Worm (Caenorhabditis elegans) whole organism, L4 larva: ENCODE measurements around the gene gpx-6.

ENCODE experiments used
- T20F7.1 ChIP-seq: fragments of 200-800 bp; sonication (Bioruptor generic); optimal IDR thresholded peaks from 2 replicates; lab custom pipeline; 2018; ENCODE audit warnings: mild to moderate bottlenecking, missing genetic modification characterization, missing compliant biosample characterization
- T26A8.4 ChIP-seq: fragments of 200-800 bp; sonication (Bioruptor generic); IDR thresholded peaks from 2 replicates; pipeline ENCODE4 v1.3.6; 2022; ENCODE audit warnings: missing genetic modification characterization, missing compliant biosample characterization
- ZK546.5 ChIP-seq, 2 experiments: sonication (generic microtip); optimal IDR thresholded peaks; 2 replicates each; lab custom pipeline; 2017; ENCODE audit warnings: missing biosample characterization in 2 of 2, missing genetic modification characterization in 2 of 2
- aha-1 ChIP-seq: fragments of 150-350 bp; peaks from one replicate; lab custom pipeline; 2014; ENCODE audit warnings: missing biosample characterization, missing genetic modification characterization
- aly-2 ChIP-seq: sonication (generic microtip); optimal IDR thresholded peaks from 2 replicates; lab custom pipeline; 2018; ENCODE audit warnings: missing biosample characterization, missing genetic modification characterization
- arid-1 ChIP-seq: fragments of 200-800 bp; sonication (Bioruptor generic); conservative IDR thresholded peaks from 2 replicates; pipeline ENCODE4 v1.3.6; 2022; ENCODE audit warnings: missing genetic modification reagents, missing genetic modification characterization, missing compliant biosample characterization
- attf-4 ChIP-seq: sonication (generic microtip); optimal IDR thresholded peaks from 3 replicates; lab custom pipeline; 2017; ENCODE audit warnings: missing biosample characterization, missing genetic modification characterization
- ceh-28 ChIP-seq: fragments of 150-350 bp; optimal IDR thresholded peaks from 2 replicates; lab custom pipeline; 2014; ENCODE audit warnings: missing biosample characterization, missing genetic modification reagents, missing genetic modification characterization
- ceh-44 ChIP-seq: fragments of 200-800 bp; sonication (Bioruptor generic); IDR thresholded peaks from 2 replicates; pipeline ENCODE4 v1.3.6; 2022; ENCODE audit warnings: missing genetic modification reagents, missing genetic modification characterization, missing compliant biosample characterization
- ceh-62 ChIP-seq: sonication (generic microtip); optimal IDR thresholded peaks from 2 replicates; lab custom pipeline; 2017; ENCODE audit warnings: missing biosample characterization, missing genetic modification characterization
- ceh-82 ChIP-seq: sonication (generic microtip); optimal IDR thresholded peaks from 2 replicates; lab custom pipeline; 2017; ENCODE audit warnings: missing biosample characterization, missing genetic modification characterization
- ctbp-1 ChIP-seq: fragments of 200-800 bp; sonication (Bioruptor generic); IDR thresholded peaks from 2 replicates; pipeline ENCODE4 v1.3.6; 2022; ENCODE audit warnings: missing genetic modification reagents, missing genetic modification characterization, missing compliant biosample characterization
- daf-12 ChIP-seq: fragments of 150-350 bp; optimal IDR thresholded peaks from 2 replicates; lab custom pipeline; 2014; ENCODE audit warnings: missing biosample characterization, missing genetic modification reagents, missing genetic modification characterization
- daf-16 ChIP-seq, 3 experiments: sonication (generic microtip); optimal IDR thresholded peaks; 2 replicates each; lab custom pipeline; 2016 to 2017; ENCODE audit warnings: missing genetic modification characterization in 3 of 3, missing genetic modification reagents in 3 of 3, mild to moderate bottlenecking in 2 of 3, missing compliant biosample characterization in 2 of 3, missing biosample characterization in 1 of 3, moderate library complexity in 1 of 3
- dmd-9 ChIP-seq: fragments of 200-800 bp; sonication (Bioruptor generic); IDR thresholded peaks from 2 replicates; pipeline ENCODE4 v1.3.6; 2022; ENCODE audit warnings: missing genetic modification reagents, missing genetic modification characterization, missing compliant biosample characterization
- egl-27 ChIP-seq: sonication (generic microtip); optimal IDR thresholded peaks from 3 replicates; lab custom pipeline; 2017; ENCODE audit warnings: missing biosample characterization, missing genetic modification reagents, missing genetic modification characterization
- egl-43 ChIP-seq: fragments of 200-800 bp; sonication (Bioruptor generic); IDR thresholded peaks from 2 replicates; pipeline ENCODE4 v1.3.6; 2022; ENCODE audit warnings: missing genetic modification reagents, missing genetic modification characterization, missing compliant biosample characterization
- fkh-10 ChIP-seq: fragments of 150-350 bp; optimal IDR thresholded peaks from 2 replicates; lab custom pipeline; 2014; ENCODE audit warnings: missing biosample characterization, missing genetic modification reagents, missing genetic modification characterization
- hlh-11 ChIP-seq: fragments of 200-800 bp; sonication (Bioruptor generic); optimal IDR thresholded peaks from 2 replicates; lab custom pipeline; 2018; ENCODE audit warnings: mild to moderate bottlenecking, missing genetic modification characterization, missing compliant biosample characterization
- hmg-1.1 ChIP-seq: fragments of 200-800 bp; sonication (Bioruptor generic); IDR thresholded peaks from 2 replicates; pipeline ENCODE4 v1.3.6; 2022; ENCODE audit warnings: missing genetic modification reagents, missing genetic modification characterization, missing compliant biosample characterization
- lin-1 ChIP-seq: fragments of 200-800 bp; sonication (Bioruptor generic); IDR thresholded peaks from 2 replicates; pipeline ENCODE4 v1.3.6; 2022; ENCODE audit warnings: missing genetic modification reagents, missing genetic modification characterization, missing compliant biosample characterization
- lin-38 ChIP-seq: fragments of 200-800 bp; sonication (Bioruptor generic); IDR thresholded peaks from 2 replicates; pipeline ENCODE4 v1.3.6; 2022; ENCODE audit warnings: missing genetic modification reagents, missing genetic modification characterization, missing compliant biosample characterization
- lir-3 ChIP-seq: sonication (generic microtip); optimal IDR thresholded peaks from 2 replicates; lab custom pipeline; 2016; ENCODE audit warnings: mild to moderate bottlenecking, missing genetic modification characterization, missing compliant biosample characterization
- madf-9 ChIP-seq: fragments of 200-800 bp; sonication (Bioruptor generic); conservative IDR thresholded peaks from 2 replicates; pipeline ENCODE4 v1.3.6; 2022; ENCODE audit warnings: missing genetic modification reagents, missing genetic modification characterization, missing compliant biosample characterization
- mdt-29 ChIP-seq: fragments of 200-800 bp; sonication (Bioruptor generic); IDR thresholded peaks from 2 replicates; pipeline ENCODE4 v1.3.6; 2022; ENCODE audit warnings: missing genetic modification reagents, missing genetic modification characterization, missing compliant biosample characterization
- mes-2 ChIP-seq: sonication (generic microtip); optimal IDR thresholded peaks from 2 replicates; lab custom pipeline; 2016; ENCODE audit warnings: missing genotype, mild to moderate bottlenecking, missing genetic modification characterization, missing compliant biosample characterization; ENCODE audit not compliant: poor library complexity, severe bottlenecking
- mxl-2 ChIP-seq: fragments of 200-800 bp; sonication (Bioruptor generic); conservative IDR thresholded peaks from 2 replicates; pipeline ENCODE4 v1.3.6; 2022; ENCODE audit warnings: missing genetic modification reagents, missing genetic modification characterization, missing compliant biosample characterization
- nhr-237 ChIP-seq: sonication (generic microtip); optimal IDR thresholded peaks from 2 replicates; lab custom pipeline; 2017; ENCODE audit warnings: missing biosample characterization, missing genetic modification characterization
- nhr-42 ChIP-seq: fragments of 200-800 bp; sonication (Bioruptor generic); IDR thresholded peaks from 2 replicates; pipeline ENCODE4 v1.3.6; 2022; ENCODE audit warnings: missing genetic modification characterization, missing compliant biosample characterization
- nhr-48 ChIP-seq: sonication (generic microtip); optimal IDR thresholded peaks from 2 replicates; lab custom pipeline; 2016; ENCODE audit warnings: mild to moderate bottlenecking, missing genetic modification characterization, missing compliant biosample characterization
- nhr-6 ChIP-seq: fragments of 150-350 bp; optimal IDR thresholded peaks from 2 replicates; lab custom pipeline; 2014; ENCODE audit warnings: missing biosample characterization, missing genetic modification characterization
- nhr-76 ChIP-seq: fragments of 150-350 bp; optimal IDR thresholded peaks from 2 replicates; lab custom pipeline; 2014; ENCODE audit warnings: missing biosample characterization, missing genetic modification characterization
- nhr-77 ChIP-seq: fragments of 150-350 bp; optimal IDR thresholded peaks from 2 replicates; lab custom pipeline; 2014; ENCODE audit warnings: missing biosample characterization, missing genetic modification characterization
- php-3 ChIP-seq: fragments of 200-800 bp; sonication (Bioruptor generic); IDR thresholded peaks from 2 replicates; pipeline ENCODE4 v1.3.6; 2022; ENCODE audit warnings: missing genetic modification reagents, missing genetic modification characterization, missing compliant biosample characterization
- pqm-1 ChIP-seq: sonication (generic microtip); optimal IDR thresholded peaks from 2 replicates; lab custom pipeline; 2017; ENCODE audit warnings: missing biosample characterization, missing genetic modification characterization
- set-16 ChIP-seq: fragments of 200-800 bp; sonication (Bioruptor generic); IDR thresholded peaks from 2 replicates; pipeline ENCODE4 v1.3.6; 2022; ENCODE audit warnings: missing genetic modification reagents, missing genetic modification characterization, missing compliant biosample characterization
- snpc-1.2 ChIP-seq: fragments of 200-800 bp; sonication (Bioruptor generic); IDR thresholded peaks from 2 replicates; pipeline ENCODE4 v1.3.6; 2022; ENCODE audit warnings: missing genetic modification reagents, missing genetic modification characterization, missing compliant biosample characterization
- spr-3 ChIP-seq: fragments of 200-800 bp; sonication (Bioruptor generic); optimal IDR thresholded peaks from 2 replicates; lab custom pipeline; 2018; ENCODE audit warnings: mild to moderate bottlenecking, missing genetic modification characterization, missing compliant biosample characterization
- unc-130 ChIP-seq: sonication (generic microtip); optimal IDR thresholded peaks from 2 replicates; lab custom pipeline; 2016; ENCODE audit warnings: missing genetic modification reagents, missing genetic modification characterization, missing compliant biosample characterization
- unc-62 ChIP-seq, 3 experiments: fragments of 150-350 bp in 1 of 3; sonication (generic microtip); optimal IDR thresholded peaks in 2 of 3; peaks in 1 of 3; 1 replicate in 1 of 3; 2 replicates in 2 of 3; lab custom pipeline; 2014 to 2017; ENCODE audit warnings: missing biosample characterization in 3 of 3, missing genetic modification characterization in 3 of 3, missing genetic modification reagents in 3 of 3, missing genotype in 1 of 3
- vab-7 ChIP-seq: fragments of 200-800 bp; sonication (Bioruptor generic); IDR thresholded peaks from 2 replicates; pipeline ENCODE4 v1.3.6; 2022; ENCODE audit warnings: missing genetic modification reagents, missing genetic modification characterization, missing compliant biosample characterization
- zag-1 ChIP-seq: fragments of 150-350 bp; optimal IDR thresholded peaks from 2 replicates; lab custom pipeline; 2014; ENCODE audit warnings: missing biosample characterization, missing genetic modification characterization
- zfp-2 ChIP-seq: sonication (generic microtip); optimal IDR thresholded peaks from 2 replicates; lab custom pipeline; 2016; ENCODE audit warnings: mild to moderate bottlenecking, missing genetic modification characterization, missing compliant biosample characterization
- zfp-3 ChIP-seq: fragments of 200-800 bp; sonication (Bioruptor generic); conservative IDR thresholded peaks from 2 replicates; pipeline ENCODE4 v1.3.6; 2022; ENCODE audit warnings: missing genetic modification reagents, missing genetic modification characterization, missing compliant biosample characterization
- ztf-7 ChIP-seq: fragments of 150-350 bp; optimal IDR thresholded peaks from 2 replicates; lab custom pipeline; 2014; ENCODE audit warnings: missing biosample characterization, missing genetic modification characterization

gpx-6 gene

ce11 chrIV:8192878-8193277 lies 29.1 kb upstream of the gpx-6 start:
- TF ChIP-seq mes-2 (tag; lab: Kevin White, UChicago) = no peak
- TF ChIP-seq ZK546.5 (tag; optimal IDR thresholded peaks at IDR 0.05; lab: Kevin White, UChicago) = no peak
- no peak for TF ChIP-seq lir-3 (tag; lab: Kevin White, UChicago)
- no peak for TF ChIP-seq vab-7 (GFP tag; lab: Robert Waterston, UW)
- TF ChIP-seq T26A8.4 (GFP tag; lab: Robert Waterston, UW) = no peak
- TF ChIP-seq attf-4 (tag; lab: Kevin White, UChicago) = no peak
- no peak for TF ChIP-seq nhr-237 (tag; lab: Kevin White, UChicago)
- no peak for TF ChIP-seq zag-1 (tag; lab: Kevin White, UChicago)
- TF ChIP-seq aha-1 (tag; lab: Kevin White, UChicago) = peak; percentile 45
- peak; percentile 66 for TF ChIP-seq set-16 (GFP tag; lab: Robert Waterston, UW)
- TF ChIP-seq nhr-42 (GFP tag; lab: Robert Waterston, UW) = no peak
- no peak for TF ChIP-seq aly-2 (tag; lab: Kevin White, UChicago)

ce11 chrIV:8198851-8199250 lies 23.2 kb upstream of the gpx-6 start, which contains the start of gene wsp-1:
wsp-1 (minus strand) TSS chrIV:8198951.
- TF ChIP-seq zfp-2 (no peak), daf-12 (tag; lab: Kevin White, UChicago) (no peak), nhr-6 (tag; lab: Kevin White, UChicago) (no peak), ctbp-1 (GFP tag; lab: Robert Waterston, UW) (no peak), mdt-29 (GFP tag; lab: Robert Waterston, UW) (no peak), ceh-82 (tag; lab: Kevin White, UChicago) (no peak), hlh-11 (tag; lab: Kevin White, UChicago) (no peak), arid-1 (GFP tag; lab: Robert Waterston, UW) (no peak), ceh-62 (tag; lab: Kevin White, UChicago) (no peak), madf-9 (no peak), aha-1 (tag; lab: Kevin White, UChicago) (no peak), nhr-77 (tag; lab: Kevin White, UChicago) (no peak), nhr-237 (tag; lab: Kevin White, UChicago) (no peak), zfp-3 (GFP tag; lab: Robert Waterston, UW) (no peak), mxl-2 (GFP tag; lab: Robert Waterston, UW) (no peak), lin-38 (GFP tag; lab: Robert Waterston, UW) (no peak), dmd-9 (GFP tag; lab: Robert Waterston, UW) (no peak)

ce11 chrIV:8199274-8199673 lies 22.7 kb upstream of the gpx-6 start:
- TF ChIP-seq unc-62 (GFP tag; optimal IDR thresholded peaks at IDR 0.05 in 1 of 2; lab: Kevin White, UChicago) = peak in 1 of 2 experiments; percentile 86
- no peak for TF ChIP-seq unc-62 (tag; optimal IDR thresholded peaks at IDR 0.05; lab: Kevin White, UChicago)
- no peak for TF ChIP-seq nhr-48
- no peak for TF ChIP-seq vab-7 (GFP tag; lab: Robert Waterston, UW)
- TF ChIP-seq, all 104 proteins: peak for 1

ce11 chrIV:8199824-8200223 lies 22.2 kb upstream of the gpx-6 start:
- TF ChIP-seq egl-27 (tag; lab: Kevin White, UChicago) (no peak), T20F7.1 (GFP tag; lab: Kevin White, UChicago) (peak; percentile 31), egl-43 (GFP tag; lab: Robert Waterston, UW) (no peak), hmg-1.1 (GFP tag; lab: Robert Waterston, UW) (no peak), nhr-76 (no peak), zag-1 (tag; lab: Kevin White, UChicago) (no peak), spr-3 (GFP tag; lab: Kevin White, UChicago) (no peak), fkh-10 (no peak), snpc-1.2 (GFP tag; lab: Robert Waterston, UW) (no peak), nhr-42 (GFP tag; lab: Robert Waterston, UW) (no peak), unc-130 (no peak), attf-4 (tag; lab: Kevin White, UChicago) (no peak), lir-3 (tag; lab: Kevin White, UChicago) (no peak), nhr-237 (tag; lab: Kevin White, UChicago) (no peak), ztf-7 (tag; lab: Kevin White, UChicago) (peak; percentile 18), php-3 (GFP tag; lab: Robert Waterston, UW) (no peak), daf-16 (GFP tag; optimal IDR thresholded peaks at IDR 0.05; lab: Kevin White, UChicago) (no peak), daf-16 (tag; optimal IDR thresholded peaks at IDR 0.05; lab: Kevin White, UChicago) (peak; percentile 73), lin-1 (GFP tag; lab: Robert Waterston, UW) (no peak), dmd-9 (GFP tag; lab: Robert Waterston, UW) (no peak), aha-1 (tag; lab: Kevin White, UChicago) (no peak), ceh-28 (tag; lab: Kevin White, UChicago) (no peak), ceh-44 (GFP tag; lab: Robert Waterston, UW) (no peak), nhr-77 (tag; lab: Kevin White, UChicago) (peak; percentile 50), lin-38 (GFP tag; lab: Robert Waterston, UW) (no peak), pqm-1 (tag; lab: Kevin White, UChicago) (peak; percentile 67)
